Fruit fly (Drosophila melanogaster) whole organism, prepupa: Measurements from ENCODE around the gene Gsc.

Experiments used
- CG3032 ChIP-seq: fragments of 200-800 bp; optimal IDR thresholded peaks from 2 replicates; lab custom pipeline; 2019; ENCODE audit warnings: missing biosample characterization, mild to moderate bottlenecking, missing genetic modification characterization, moderate library complexity
- CG34406 ChIP-seq: fragments of 200-800 bp; sonication (Bioruptor generic); optimal IDR thresholded peaks from 3 replicates; lab custom pipeline; 2016; ENCODE audit warnings: missing biosample characterization, missing genetic modification characterization
- CG3919 ChIP-seq: fragments of 200-800 bp; sonication (Bioruptor generic); optimal IDR thresholded peaks from 3 replicates; lab custom pipeline; 2016; ENCODE audit warnings: missing biosample characterization, missing genetic modification characterization
- CG4318 ChIP-seq: fragments of 200-800 bp; sonication (Bioruptor generic); optimal IDR thresholded peaks from 3 replicates; lab custom pipeline; 2017; ENCODE audit warnings: missing biosample characterization, mild to moderate bottlenecking, missing genetic modification characterization
- dsx ChIP-seq: fragments of 200-800 bp; optimal IDR thresholded peaks from 3 replicates; lab custom pipeline; 2019; ENCODE audit warnings: missing biosample characterization, mild to moderate bottlenecking, missing genetic modification characterization, moderate library complexity; ENCODE audit not compliant: poor library complexity, severe bottlenecking
- salr ChIP-seq, 2 experiments: fragments of 200-800 bp; sonication (Bioruptor generic); optimal IDR thresholded peaks; 3 replicates each; lab custom pipeline; 2016 to 2018; ENCODE audit warnings: missing biosample characterization in 2 of 2, missing genetic modification characterization in 2 of 2, mild to moderate bottlenecking in 1 of 2
- ss ChIP-seq, 2 experiments: fragments of 200-800 bp; sonication (Bioruptor generic); optimal IDR thresholded peaks; 2 replicates in 1 of 2; 3 replicates in 1 of 2; lab custom pipeline; 2017 to 2018; ENCODE audit warnings: mild to moderate bottlenecking in 2 of 2, missing biosample characterization in 2 of 2, missing genetic modification characterization in 2 of 2, moderate library complexity in 1 of 2
- svp ChIP-seq: fragments of 200-800 bp; sonication (Bioruptor generic); peaks from one replicate; lab custom pipeline; 2016; ENCODE audit warnings: missing biosample characterization, missing genetic modification characterization

DNA sequence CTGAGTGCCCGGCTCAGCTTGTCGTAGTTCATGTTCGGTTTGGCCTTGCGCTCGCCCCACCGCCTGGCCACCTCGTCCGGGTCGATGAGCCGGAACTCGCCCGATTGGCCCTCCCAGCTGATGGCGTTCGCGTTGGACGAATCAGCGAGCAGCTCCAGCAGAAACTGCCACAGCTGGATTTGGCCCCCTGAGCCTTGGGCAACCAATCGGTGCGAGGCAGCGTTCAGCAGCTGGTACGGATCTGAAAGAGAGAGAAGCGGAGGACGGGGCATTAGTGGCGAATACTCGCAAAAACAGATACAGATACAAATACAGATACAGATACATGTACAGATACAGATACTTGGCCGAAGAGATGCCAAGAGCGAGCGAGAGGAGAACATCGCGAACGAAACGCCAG lies 46.5 kb downstream of the Gsc start:
- TF ChIP-seq CG3032 (tag; lab: Kevin White, UChicago) (no peak), CG3919 (GFP tag; lab: Kevin White, UChicago) (no peak), CG34406 (GFP tag; lab: Kevin White, UChicago) (no peak), CG4318 (GFP tag; lab: Kevin White, UChicago) (no peak), dsx (no peak), ss (GFP tag; optimal IDR thresholded peaks at IDR 0.05; lab: Kevin White, UChicago) (no peak), salr (GFP tag; optimal IDR thresholded peaks at IDR 0.05; lab: Kevin White, UChicago) (no peak), svp (GFP tag; lab: Kevin White, UChicago) (no peak)
